Fruit fly (Drosophila melanogaster): ENCODE results near the gene CG13050.

CG13050 gene

dm6 chr3L:16272338-16272959 lies 6.6 kb downstream of the CG13050 start, which contains the start of gene CG13066:
TSS of gene CG13066 (plus strand) at chr3L:16272909.
- TF ChIP-seq sens (GFP tag) (peak; percentile 52), wek (GFP tag; optimal IDR thresholded peaks at IDR 0.05) (no peak), lab (GFP tag; optimal IDR thresholded peaks at IDR 0.05) (no peak), CG15011 (GFP tag; optimal IDR thresholded peaks at IDR 0.05) (no peak), Trl (optimal IDR thresholded peaks at IDR 0.05) (no peak), Trl (GFP tag; optimal IDR thresholded peaks at IDR 0.05) (no peak), h (optimal IDR thresholded peaks at IDR 0.05) (no peak), vvl (GFP tag; IDR thresholded peaks at IDR 0.05) (peak; percentile 37; the same call in 1 of the 2 replicates), Adf1 (GFP tag; IDR thresholded peaks at IDR 0.05) (no peak), chinmo (GFP tag; IDR thresholded peaks at IDR 0.05; ENCODE audit: partially characterized antibody) (0 out of 4 replicates have a peak, but pooled peaks have one; percentile 48), CG13296 (GFP tag; optimal IDR thresholded peaks at IDR 0.05) (no peak), dimm (GFP tag; IDR thresholded peaks at IDR 0.05) (no peak)

DNA sequence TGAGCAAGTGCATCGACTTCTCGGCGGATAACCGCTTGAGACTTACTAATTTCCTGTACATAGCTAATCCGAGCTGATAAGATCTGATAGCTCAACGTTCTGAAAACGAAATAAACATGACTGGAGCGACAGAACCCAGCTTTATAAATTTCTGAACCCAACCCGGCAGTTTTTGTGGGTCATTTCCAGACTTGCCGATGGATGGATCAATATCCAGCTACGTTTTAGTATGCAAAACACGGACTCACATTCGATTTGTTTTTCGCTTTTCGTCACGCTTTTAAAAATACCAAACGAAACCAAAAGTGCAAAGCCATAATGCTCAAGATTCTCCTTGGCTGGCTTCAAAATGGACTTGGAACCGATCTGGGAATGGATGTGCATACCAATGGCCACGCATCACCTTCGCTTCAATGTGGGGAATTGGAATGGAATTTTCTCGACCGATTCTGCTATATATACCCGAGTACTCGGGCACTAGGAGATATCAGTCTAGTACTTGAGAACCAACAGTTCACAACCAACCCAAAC lies 8.2 kb downstream of the CG13050 start, which contains the start of the genes CG34248 and CG13067:
CG34248 (minus strand) TSS at position 101 of the 531 bp plus-strand sequence.
CG13067 (plus strand) TSS at position 481 of the 531 bp plus-strand sequence.
- TF ChIP-seq vvl (GFP tag; IDR thresholded peaks at IDR 0.05) (peak; percentile 25; the same call in 1 of the 2 replicates), hb (GFP tag; IDR thresholded peaks at IDR 0.05; ENCODE audit: partially characterized antibody) (no peak), pb (GFP tag; optimal IDR thresholded peaks at IDR 0.05) (no peak), CG10543 (GFP tag; optimal IDR thresholded peaks at IDR 0.05) (no peak), CG17612 (GFP tag; IDR thresholded peaks at IDR 0.05) (no peak), mirr (GFP tag; optimal IDR thresholded peaks at IDR 0.05) (no peak), dati (GFP tag; IDR thresholded peaks at IDR 0.05) (no peak), Atf6 (GFP tag; IDR thresholded peaks at IDR 0.05) (no peak), Ptx1 (GFP tag; IDR thresholded peaks at IDR 0.05) (no peak), Blimp-1 (GFP tag; optimal IDR thresholded peaks at IDR 0.05) (peak; percentile 80), kay (GFP tag; optimal IDR thresholded peaks at IDR 0.05) (no peak)

dm6 chr3L:16269092-16269491 lies 10.0 kb downstream of the CG13050 start, which contains the start of gene CG13068:
TSS of gene CG13068 (plus strand) at chr3L:16269392.
- TF ChIP-seq Dek (tag; optimal IDR thresholded peaks at IDR 0.05) = no peak
- TF ChIP-seq hb (GFP tag; IDR thresholded peaks at IDR 0.05; ENCODE audit: partially characterized antibody) = 0 out of 3 replicates have a peak, but pooled peaks have one; percentile 16
- 0 out of 2 replicates have a peak, but pooled peaks have one; percentile 39 for TF ChIP-seq vvl (GFP tag; IDR thresholded peaks at IDR 0.05)
- TF ChIP-seq CG6765 (GFP tag; optimal IDR thresholded peaks at IDR 0.05) = no peak

DNA sequence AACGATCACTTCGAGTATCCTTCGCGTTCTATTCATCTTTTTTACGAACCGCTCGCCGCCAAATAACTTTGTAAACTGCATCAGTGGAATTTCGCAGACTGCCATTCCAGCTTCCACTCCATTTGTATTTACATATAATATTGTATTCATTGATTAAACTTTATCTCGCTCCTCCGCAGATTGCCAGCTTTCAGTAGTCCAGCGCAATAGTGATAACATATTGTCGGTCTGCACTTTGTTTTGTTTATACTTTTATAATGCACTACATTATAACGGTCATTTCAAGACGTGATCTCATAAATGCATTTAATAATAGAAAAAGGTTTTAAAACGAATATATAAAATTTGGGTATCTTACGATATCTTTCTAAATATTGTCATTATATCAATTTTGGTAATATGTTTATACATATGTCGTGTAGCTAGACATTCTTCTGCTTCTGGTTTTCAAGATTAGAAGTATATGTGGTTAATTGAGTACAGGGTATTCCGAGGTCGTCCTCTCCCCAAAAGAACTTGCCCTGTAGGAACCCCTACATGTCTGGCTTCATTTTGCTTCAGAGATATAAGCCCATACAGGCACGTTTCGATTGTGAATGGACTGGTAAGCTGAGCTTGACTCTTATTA lies 10.9 kb downstream of the CG13050 start, which contains the start of gene CG4950:
CG4950 (minus strand) TSS at position 51 of the 628 bp plus-strand sequence.
- no peak for TF ChIP-seq CG11093 (GFP tag; IDR thresholded peaks at IDR 0.05)
- TF ChIP-seq nom (GFP tag; optimal IDR thresholded peaks at IDR 0.05) = peak; percentile 15
- peak in 1 of 2 experiments; percentile 9 for TF ChIP-seq bsh (GFP tag; optimal IDR thresholded peaks at IDR 0.05)
- no peak for TF ChIP-seq schlank (tag; optimal IDR thresholded peaks at IDR 0.05)
- TF ChIP-seq zen2 (GFP tag; IDR thresholded peaks at IDR 0.05; ENCODE audit: partially characterized antibody) = no peak
- TF ChIP-seq CG2889 (GFP tag; IDR thresholded peaks at IDR 0.05) = no peak

DNA sequence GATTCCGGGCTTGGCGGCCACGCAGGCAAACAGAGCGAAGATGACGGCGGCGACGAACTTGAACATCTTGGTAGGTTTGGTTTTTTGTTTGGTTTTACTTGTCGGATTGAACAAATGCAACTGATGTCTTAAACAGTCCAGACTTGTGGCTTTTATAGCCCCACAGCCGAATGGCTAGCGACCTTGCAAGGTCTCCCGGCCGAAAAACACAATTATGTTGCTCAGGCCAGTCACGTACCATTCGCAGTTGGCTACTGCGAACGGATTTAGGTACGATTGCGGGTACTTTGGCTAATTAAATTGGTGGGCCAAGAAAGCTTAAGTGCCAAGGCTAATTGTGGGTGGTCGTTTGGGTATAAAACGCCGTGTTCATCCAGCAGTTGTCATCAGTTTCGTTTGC lies 14.1 kb downstream of the CG13050 start, which contains the start of the genes CG13051 and CG13069:
CG13051 (minus strand) TSS at position 101 of the 400 bp plus-strand sequence.
CG13069 (plus strand) TSS at position 386 of the 400 bp plus-strand sequence.
- TF ChIP-seq chinmo (GFP tag; IDR thresholded peaks at IDR 0.05; ENCODE audit: partially characterized antibody) (0 out of 4 replicates have a peak, but pooled peaks have one; percentile 15), oc (tag; optimal IDR thresholded peaks at IDR 0.05) (no peak), CG4328 (GFP tag; optimal IDR thresholded peaks at IDR 0.05) (no peak), CG11560 (tag; IDR thresholded peaks at IDR 0.05) (no peak)

All from whole organism, embryonic.